Worm (Caenorhabditis elegans) whole organism, L1 larva: ENCODE results near the gene Y110A2AL.10.

Experiments
- C04F5.9 ChIP-seq: sonication (generic microtip); optimal IDR thresholded peaks from 2 replicates; lab custom pipeline; 2016; ENCODE audit warnings: missing genetic modification characterization, missing compliant biosample characterization
- C16A3.4 ChIP-seq: fragments of 150-350 bp; optimal IDR thresholded peaks from 2 replicates; lab custom pipeline; 2014; ENCODE audit warnings: missing biosample characterization, missing genetic modification characterization
- C34B4.2 ChIP-seq: sonication (generic microtip); optimal IDR thresholded peaks from 2 replicates; lab custom pipeline; 2017; ENCODE audit warnings: mild to moderate bottlenecking, missing genetic modification characterization, missing compliant biosample characterization
- alr-1 ChIP-seq: fragments of 200-800 bp; sonication (Bioruptor generic); optimal IDR thresholded peaks from 2 replicates; lab custom pipeline; 2018; ENCODE audit warnings: borderline replicate concordance, mild to moderate bottlenecking, missing genetic modification characterization, missing compliant biosample characterization
- blmp-1 ChIP-seq: fragments of 150-350 bp; optimal IDR thresholded peaks from 2 replicates; lab custom pipeline; 2014; ENCODE audit warnings: missing biosample characterization, missing genetic modification characterization
- ceh-82 ChIP-seq, 3 experiments: fragments of 150-350 bp in 1 of 3; sonication (generic microtip) in 2 of 3; optimal IDR thresholded peaks; 2 replicates each; lab custom pipeline; 2014 to 2017; ENCODE audit warnings: missing biosample characterization in 3 of 3, missing genetic modification characterization in 3 of 3
- ceh-88 ChIP-seq: fragments of 200-800 bp; sonication (Bioruptor generic); IDR thresholded peaks from 2 replicates; pipeline ENCODE4 v1.3.6; 2022; ENCODE audit warnings: missing genetic modification characterization, missing compliant biosample characterization
- dsc-1 ChIP-seq: sonication (generic microtip); optimal IDR thresholded peaks from 2 replicates; lab custom pipeline; 2016; ENCODE audit warnings: mild to moderate bottlenecking, missing genetic modification characterization, missing compliant biosample characterization
- efl-3 ChIP-seq: fragments of 200-800 bp; sonication (Bioruptor generic); optimal IDR thresholded peaks from 2 replicates; lab custom pipeline; 2018; ENCODE audit warnings: mild to moderate bottlenecking, missing genetic modification characterization, missing compliant biosample characterization
- egl-13 ChIP-seq: sonication (generic microtip); optimal IDR thresholded peaks from 2 replicates; lab custom pipeline; 2016; ENCODE audit warnings: missing genotype, missing genetic modification reagents, missing genetic modification characterization, missing compliant biosample characterization
- egl-27 ChIP-seq, 2 experiments: fragments of 150-350 bp in 1 of 2; sonication (generic microtip); optimal IDR thresholded peaks; 3 replicates each; lab custom pipeline; 2017 to 2018; ENCODE audit warnings: missing biosample characterization in 2 of 2, missing genetic modification characterization in 2 of 2, missing genetic modification reagents in 2 of 2
- ets-5 ChIP-seq: fragments of 200-800 bp; sonication (Bioruptor generic); IDR thresholded peaks from 2 replicates; pipeline ENCODE4 v1.3.6; 2022; ENCODE audit warnings: missing genetic modification characterization, missing compliant biosample characterization
- fkh-8 ChIP-seq: sonication (generic microtip); optimal IDR thresholded peaks from 2 replicates; lab custom pipeline; 2016; ENCODE audit warnings: mild to moderate bottlenecking, missing genetic modification characterization, missing compliant biosample characterization
- fos-1 ChIP-seq: fragments of 150-350 bp; optimal IDR thresholded peaks from 2 replicates; lab custom pipeline; 2014; ENCODE audit warnings: missing biosample characterization, missing genetic modification characterization
- hlh-4 ChIP-seq: sonication (generic microtip); optimal IDR thresholded peaks from 2 replicates; lab custom pipeline; 2016; ENCODE audit warnings: mild to moderate bottlenecking, missing genetic modification characterization, missing compliant biosample characterization
- hpl-2 ChIP-seq: fragments of 150-350 bp; optimal IDR thresholded peaks from 2 replicates; lab custom pipeline; 2014; ENCODE audit warnings: missing biosample characterization, missing genetic modification reagents, missing genetic modification characterization
- irx-1 ChIP-seq: sonication (generic microtip); optimal IDR thresholded peaks from 2 replicates; lab custom pipeline; 2016; ENCODE audit warnings: missing genetic modification characterization, missing compliant biosample characterization
- lin-15B ChIP-seq: fragments of 150-350 bp; sonication (generic microtip); optimal IDR thresholded peaks from 3 replicates; lab custom pipeline; 2014; ENCODE audit warnings: missing biosample characterization, missing genetic modification characterization
- lin-39 ChIP-seq: fragments of 150-350 bp; optimal IDR thresholded peaks from 2 replicates; lab custom pipeline; 2014; ENCODE audit warnings: missing biosample characterization, missing genetic modification reagents, missing genetic modification characterization
- lsy-2 ChIP-seq, 2 experiments: fragments of 150-350 bp; optimal IDR thresholded peaks; 2 replicates each; lab custom pipeline; 2014; ENCODE audit warnings: missing biosample characterization in 2 of 2, missing genetic modification characterization in 2 of 2
- mab-9 ChIP-seq: fragments of 200-800 bp; sonication (Bioruptor generic); IDR thresholded peaks from 2 replicates; pipeline ENCODE4 v1.3.6; 2022; ENCODE audit warnings: missing genetic modification reagents, missing genetic modification characterization, missing compliant biosample characterization
- mef-2 ChIP-seq: fragments of 150-350 bp; optimal IDR thresholded peaks from 2 replicates; lab custom pipeline; 2014; ENCODE audit warnings: missing biosample characterization, missing genetic modification characterization
- nhr-19 ChIP-seq: fragments of 200-800 bp; sonication (Bioruptor generic); conservative IDR thresholded peaks from 2 replicates; pipeline ENCODE4 v1.3.6; 2022; ENCODE audit warnings: missing genetic modification characterization, missing compliant biosample characterization
- nhr-71 ChIP-seq: sonication (generic microtip); optimal IDR thresholded peaks from 2 replicates; lab custom pipeline; 2016; ENCODE audit warnings: mild to moderate bottlenecking, missing genetic modification characterization, moderate library complexity, missing compliant biosample characterization
- nhr-76 ChIP-seq: sonication (generic microtip); optimal IDR thresholded peaks from 2 replicates; lab custom pipeline; 2017; ENCODE audit warnings: missing biosample characterization, missing genetic modification characterization
- nhr-85 ChIP-seq: sonication (generic microtip); peaks from one replicate; lab custom pipeline; 2016; ENCODE audit warnings: missing genetic modification characterization, inconsistent platforms, missing compliant biosample characterization
- nhr-90 ChIP-seq: sonication (generic microtip); optimal IDR thresholded peaks from 2 replicates; lab custom pipeline; 2016; ENCODE audit warnings: mild to moderate bottlenecking, missing genetic modification characterization, missing compliant biosample characterization; ENCODE audit not compliant: poor library complexity
- pax-3 ChIP-seq: fragments of 200-800 bp; sonication (Bioruptor generic); optimal IDR thresholded peaks from 2 replicates; lab custom pipeline; 2018; ENCODE audit warnings: mild to moderate bottlenecking, missing genetic modification characterization, moderate library complexity, missing compliant biosample characterization
- snu-23 ChIP-seq: sonication (generic microtip); optimal IDR thresholded peaks from 2 replicates; lab custom pipeline; 2016; ENCODE audit warnings: missing genetic modification characterization, missing compliant biosample characterization
- sup-37 ChIP-seq: fragments of 200-800 bp; sonication (Bioruptor generic); optimal IDR thresholded peaks from 2 replicates; lab custom pipeline; 2018; ENCODE audit warnings: mild to moderate bottlenecking, missing genetic modification characterization, missing compliant biosample characterization
- tlp-1 ChIP-seq: fragments of 150-350 bp; optimal IDR thresholded peaks from 2 replicates; lab custom pipeline; 2014; ENCODE audit warnings: missing biosample characterization, missing genetic modification characterization
- unc-30 ChIP-seq: sonication (generic microtip); optimal IDR thresholded peaks from 2 replicates; lab custom pipeline; 2017; ENCODE audit warnings: missing biosample characterization, missing genetic modification characterization
- unc-62 ChIP-seq: fragments of 150-350 bp; optimal IDR thresholded peaks from 2 replicates; lab custom pipeline; 2014; ENCODE audit warnings: missing biosample characterization, missing genetic modification reagents, missing genetic modification characterization
- zag-1 ChIP-seq: fragments of 150-350 bp; optimal IDR thresholded peaks from 2 replicates; lab custom pipeline; 2014; ENCODE audit warnings: missing biosample characterization, missing genetic modification characterization
- zip-4 ChIP-seq: fragments of 200-800 bp; sonication (Bioruptor generic); optimal IDR thresholded peaks from 2 replicates; lab custom pipeline; 2018; ENCODE audit warnings: mild to moderate bottlenecking, missing genetic modification characterization, moderate library complexity, missing compliant biosample characterization
- ztf-4 ChIP-seq: fragments of 150-350 bp; optimal IDR thresholded peaks from 2 replicates; lab custom pipeline; 2014; ENCODE audit warnings: missing biosample characterization, missing genetic modification characterization

Y110A2AL.10 gene

DNA sequence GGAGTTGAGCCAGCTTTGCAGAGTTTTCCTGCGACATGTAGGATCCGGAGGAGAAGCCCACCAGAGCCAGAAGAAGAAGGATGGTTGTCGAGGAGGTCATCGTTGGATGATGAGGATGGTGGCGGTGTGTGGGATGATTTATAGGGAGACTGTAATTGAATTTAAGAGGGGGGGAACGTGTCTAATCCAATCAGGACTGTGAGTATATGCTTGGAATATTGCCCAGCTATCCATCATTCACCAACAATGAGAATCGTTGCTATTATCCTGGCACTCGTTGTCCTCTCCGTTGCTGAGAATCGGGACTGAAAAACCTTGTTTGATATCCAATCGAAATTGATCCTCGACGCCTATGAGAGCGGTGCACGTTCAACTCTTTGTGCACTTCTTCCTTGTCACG is 45.6 kb downstream of the Y110A2AL.10 start, which contains the start of gene K12H6.5:
K12H6.5 (minus strand) TSS at position 101 of the 400 bp plus-strand sequence.
- no peak for TF ChIP-seq dsc-1 (tag; lab: Kevin White, UChicago)
- TF ChIP-seq mab-9 (GFP tag; lab: Robert Waterston, UW) = no peak
- no peak for TF ChIP-seq C04F5.9 (tag; lab: Kevin White, UChicago)
- TF ChIP-seq efl-3 (GFP tag; lab: Kevin White, UChicago) = no peak
- TF ChIP-seq zip-4 (GFP tag; lab: Kevin White, UChicago) = no peak
- no peak for TF ChIP-seq ceh-82 (tag; optimal IDR thresholded peaks at IDR 0.05; lab: Kevin White, UChicago)
- no peak for TF ChIP-seq fos-1 (tag; lab: Kevin White, UChicago)
- TF ChIP-seq lsy-2 (tag; optimal IDR thresholded peaks at IDR 0.05; lab: Kevin White, UChicago) = no peak
- no peak for TF ChIP-seq hlh-4

- TF ChIP-seq ets-5 (GFP tag; lab: Robert Waterston, UW) = no peak
- TF ChIP-seq nhr-76 = no peak
- TF ChIP-seq nhr-90 (tag; lab: Kevin White, UChicago) = no peak
- no peak for TF ChIP-seq egl-13
- TF ChIP-seq pax-3 = no peak
- no peak for TF ChIP-seq egl-27 (tag; optimal IDR thresholded peaks at IDR 0.05; lab: Kevin White, UChicago)
- no peak for TF ChIP-seq nhr-71 (tag; lab: Kevin White, UChicago)
- no peak for TF ChIP-seq mef-2 (tag; lab: Kevin White, UChicago)
- no peak for TF ChIP-seq nhr-85 (tag; lab: Kevin White, UChicago)
- no peak for TF ChIP-seq sup-37
- TF ChIP-seq alr-1 (tag; lab: Kevin White, UChicago) = no peak
- no peak for TF ChIP-seq tlp-1 (tag; lab: Kevin White, UChicago)
- TF ChIP-seq ztf-4 = no peak
- no peak for TF ChIP-seq irx-1 (tag; lab: Kevin White, UChicago)
- TF ChIP-seq C34B4.2 (tag; lab: Kevin White, UChicago) = no peak
- TF ChIP-seq C04F5.9 (tag; lab: Kevin White, UChicago) = no peak
- TF ChIP-seq zag-1 (tag; lab: Kevin White, UChicago) = no peak
- no peak for TF ChIP-seq lin-39 (tag; lab: Kevin White, UChicago)
These were observed 47.5 kb downstream of the Y110A2AL.10 start, which contains the start of the genes K12H6.4 and K12H6.9 for ce11 chrII:2824169-2824568. K12H6.4 (minus strand) TSS chrII:2824269. K12H6.9 (plus strand) TSS chrII:2824404.

DNA sequence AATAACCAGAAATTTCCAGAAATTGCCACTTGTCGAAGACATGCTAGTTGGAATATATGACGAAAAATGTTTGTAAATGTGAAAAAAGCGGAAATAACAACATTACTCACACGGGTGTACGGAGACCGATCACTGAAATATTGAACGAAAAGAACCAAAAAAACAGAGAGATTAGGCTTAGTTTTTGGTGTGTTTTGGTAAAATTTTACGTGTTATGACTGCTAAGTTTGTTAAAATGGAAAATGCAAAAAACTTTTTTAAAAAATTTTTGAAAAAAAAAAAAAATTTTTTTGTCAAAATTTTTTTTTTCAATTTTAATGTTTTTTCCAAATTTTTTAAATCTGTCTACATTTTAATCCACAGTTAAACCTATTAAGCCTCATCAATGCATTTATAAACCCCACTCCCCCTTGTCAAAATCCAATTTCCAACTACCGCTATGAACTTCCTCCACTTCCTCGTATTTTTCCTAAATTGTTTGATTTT is 49.2 kb downstream of the Y110A2AL.10 start, which contains the start of the genes fut-4 and K12H6.10:
fut-4 (minus strand) TSS at position 101 of the 486 bp plus-strand sequence.
K12H6.10 (plus strand) TSS at position 436 of the 486 bp plus-strand sequence.
- no peak for TF ChIP-seq snu-23 (GFP tag; lab: Kevin White, UChicago)
- TF ChIP-seq lin-15B (tag; lab: Kevin White, UChicago) = no peak
- no peak for TF ChIP-seq nhr-19 (GFP tag; lab: Robert Waterston, UW)
- TF ChIP-seq hpl-2 (GFP tag; lab: Kevin White, UChicago) = no peak
- no peak for TF ChIP-seq hlh-4
- TF ChIP-seq ceh-88 (GFP tag; lab: Robert Waterston, UW) = no peak
- TF ChIP-seq tlp-1 (tag; lab: Kevin White, UChicago) = no peak
- TF ChIP-seq blmp-1 (tag; lab: Kevin White, UChicago) = no peak
- TF ChIP-seq alr-1 (tag; lab: Kevin White, UChicago) = no peak
- no peak for TF ChIP-seq fkh-8 (tag; lab: Kevin White, UChicago)
- no peak for TF ChIP-seq unc-62 (GFP tag; lab: Kevin White, UChicago)
- TF ChIP-seq unc-30 (tag; lab: Kevin White, UChicago) = no peak
- TF ChIP-seq C16A3.4 (tag; lab: Kevin White, UChicago) = no peak
- TF ChIP-seq pax-3 = no peak
